Worm (Caenorhabditis elegans) whole organism, L4 larva: Measurements from ENCODE around the gene Y80D3A.8.

Source experiments
- F10B5.3 ChIP-seq: sonication (generic microtip); optimal IDR thresholded peaks from 2 replicates; lab custom pipeline; 2016; ENCODE audit warnings: mild to moderate bottlenecking, missing genetic modification characterization, missing compliant biosample characterization
- F26F4.8 ChIP-seq: fragments of 200-800 bp; sonication (Bioruptor generic); conservative IDR thresholded peaks from 2 replicates; pipeline ENCODE4 v1.3.6; 2022; ENCODE audit warnings: missing genetic modification characterization, missing compliant biosample characterization
- F37D6.2 ChIP-seq: sonication (generic microtip); optimal IDR thresholded peaks from 2 replicates; lab custom pipeline; 2016; ENCODE audit warnings: mild to moderate bottlenecking, missing genetic modification characterization, missing compliant biosample characterization
- R02D3.7 ChIP-seq: fragments of 150-350 bp; sonication (generic microtip); optimal IDR thresholded peaks from 3 replicates; lab custom pipeline; 2014; ENCODE audit warnings: missing biosample characterization, missing genetic modification characterization
- T20F7.1 ChIP-seq: fragments of 200-800 bp; sonication (Bioruptor generic); optimal IDR thresholded peaks from 2 replicates; lab custom pipeline; 2018; ENCODE audit warnings: mild to moderate bottlenecking, missing genetic modification characterization, missing compliant biosample characterization
- Y105C5A.15 ChIP-seq: fragments of 200-800 bp; sonication (Bioruptor generic); IDR thresholded peaks from 2 replicates; pipeline ENCODE4 v1.3.6; 2022; ENCODE audit warnings: missing genetic modification characterization, missing compliant biosample characterization
- ZK546.5 ChIP-seq, 2 experiments: sonication (generic microtip); optimal IDR thresholded peaks; 2 replicates each; lab custom pipeline; 2017; ENCODE audit warnings: missing biosample characterization in 2 of 2, missing genetic modification characterization in 2 of 2
- aha-1 ChIP-seq: fragments of 150-350 bp; peaks from one replicate; lab custom pipeline; 2014; ENCODE audit warnings: missing biosample characterization, missing genetic modification characterization
- arid-1 ChIP-seq: fragments of 200-800 bp; sonication (Bioruptor generic); conservative IDR thresholded peaks from 2 replicates; pipeline ENCODE4 v1.3.6; 2022; ENCODE audit warnings: missing genetic modification reagents, missing genetic modification characterization, missing compliant biosample characterization
- ceh-20 ChIP-seq: fragments of 200-800 bp; sonication (Bioruptor generic); IDR thresholded peaks from 2 replicates; pipeline ENCODE4 v1.3.6; 2022; ENCODE audit warnings: missing genetic modification reagents, missing genetic modification characterization, missing compliant biosample characterization
- ceh-28 ChIP-seq: fragments of 150-350 bp; optimal IDR thresholded peaks from 2 replicates; lab custom pipeline; 2014; ENCODE audit warnings: missing biosample characterization, missing genetic modification reagents, missing genetic modification characterization
- ceh-44 ChIP-seq: fragments of 200-800 bp; sonication (Bioruptor generic); IDR thresholded peaks from 2 replicates; pipeline ENCODE4 v1.3.6; 2022; ENCODE audit warnings: missing genetic modification reagents, missing genetic modification characterization, missing compliant biosample characterization
- ceh-82 ChIP-seq: sonication (generic microtip); optimal IDR thresholded peaks from 2 replicates; lab custom pipeline; 2017; ENCODE audit warnings: missing biosample characterization, missing genetic modification characterization
- ces-1 ChIP-seq: fragments of 150-350 bp; sonication (generic microtip); optimal IDR thresholded peaks from 4 replicates; lab custom pipeline; 2014; ENCODE audit warnings: missing biosample characterization, missing genetic modification reagents, missing genetic modification characterization
- ctbp-1 ChIP-seq: fragments of 200-800 bp; sonication (Bioruptor generic); IDR thresholded peaks from 2 replicates; pipeline ENCODE4 v1.3.6; 2022; ENCODE audit warnings: missing genetic modification reagents, missing genetic modification characterization, missing compliant biosample characterization
- daf-16 ChIP-seq, 3 experiments: sonication (generic microtip); optimal IDR thresholded peaks; 2 replicates each; lab custom pipeline; 2016 to 2017; ENCODE audit warnings: missing genetic modification characterization in 3 of 3, missing genetic modification reagents in 3 of 3, mild to moderate bottlenecking in 2 of 3, missing compliant biosample characterization in 2 of 3, missing biosample characterization in 1 of 3, moderate library complexity in 1 of 3
- dmd-6 ChIP-seq: fragments of 200-800 bp; sonication (Bioruptor generic); IDR thresholded peaks from 2 replicates; pipeline ENCODE4 v1.3.6; 2022; ENCODE audit warnings: missing genetic modification reagents, missing genetic modification characterization, missing compliant biosample characterization
- dmd-9 ChIP-seq: fragments of 200-800 bp; sonication (Bioruptor generic); IDR thresholded peaks from 2 replicates; pipeline ENCODE4 v1.3.6; 2022; ENCODE audit warnings: missing genetic modification reagents, missing genetic modification characterization, missing compliant biosample characterization
- dpl-1 ChIP-seq: fragments of 150-350 bp; optimal IDR thresholded peaks from 2 replicates; lab custom pipeline; 2014; ENCODE audit warnings: missing biosample characterization, missing genetic modification reagents, missing genetic modification characterization
- egl-27 ChIP-seq: sonication (generic microtip); optimal IDR thresholded peaks from 3 replicates; lab custom pipeline; 2017; ENCODE audit warnings: missing biosample characterization, missing genetic modification reagents, missing genetic modification characterization
- egl-43 ChIP-seq: fragments of 200-800 bp; sonication (Bioruptor generic); IDR thresholded peaks from 2 replicates; pipeline ENCODE4 v1.3.6; 2022; ENCODE audit warnings: missing genetic modification reagents, missing genetic modification characterization, missing compliant biosample characterization
- fkh-10 ChIP-seq: fragments of 150-350 bp; optimal IDR thresholded peaks from 2 replicates; lab custom pipeline; 2014; ENCODE audit warnings: missing biosample characterization, missing genetic modification reagents, missing genetic modification characterization
- hlh-11 ChIP-seq: fragments of 200-800 bp; sonication (Bioruptor generic); optimal IDR thresholded peaks from 2 replicates; lab custom pipeline; 2018; ENCODE audit warnings: mild to moderate bottlenecking, missing genetic modification characterization, missing compliant biosample characterization
- hlh-30 ChIP-seq: sonication (generic microtip); optimal IDR thresholded peaks from 2 replicates; lab custom pipeline; 2017; ENCODE audit warnings: antibody characterized with exemption, mild to moderate bottlenecking, missing genetic modification characterization, missing compliant biosample characterization; ENCODE audit not compliant: insufficient read depth
- lim-7 ChIP-seq: fragments of 200-800 bp; sonication (Bioruptor generic); IDR thresholded peaks from 2 replicates; pipeline ENCODE4 v1.3.6; 2022; ENCODE audit warnings: missing genetic modification characterization, missing compliant biosample characterization
- lir-3 ChIP-seq: sonication (generic microtip); optimal IDR thresholded peaks from 2 replicates; lab custom pipeline; 2016; ENCODE audit warnings: mild to moderate bottlenecking, missing genetic modification characterization, missing compliant biosample characterization
- mdl-1 ChIP-seq, 2 experiments: fragments of 150-350 bp in 1 of 2; sonication (generic microtip) in 1 of 2; optimal IDR thresholded peaks; 2 replicates each; lab custom pipeline; 2014 to 2017; ENCODE audit warnings: missing biosample characterization in 2 of 2, missing genetic modification characterization in 2 of 2
- mdt-29 ChIP-seq: fragments of 200-800 bp; sonication (Bioruptor generic); IDR thresholded peaks from 2 replicates; pipeline ENCODE4 v1.3.6; 2022; ENCODE audit warnings: missing genetic modification reagents, missing genetic modification characterization, missing compliant biosample characterization
- nhr-28 ChIP-seq: fragments of 150-350 bp; optimal IDR thresholded peaks from 2 replicates; lab custom pipeline; 2014; ENCODE audit warnings: missing biosample characterization, missing genetic modification characterization
- nhr-6 ChIP-seq: fragments of 150-350 bp; optimal IDR thresholded peaks from 2 replicates; lab custom pipeline; 2014; ENCODE audit warnings: missing biosample characterization, missing genetic modification characterization
- nhr-77 ChIP-seq: fragments of 150-350 bp; optimal IDR thresholded peaks from 2 replicates; lab custom pipeline; 2014; ENCODE audit warnings: missing biosample characterization, missing genetic modification characterization
- pha-4 ChIP-seq, 2 experiments: fragments of 150-350 bp in 1 of 2; fragments of 200-800 bp in 1 of 2; sonication (Bioruptor generic) in 1 of 2; IDR thresholded peaks in 1 of 2; optimal IDR thresholded peaks in 1 of 2; 2 replicates each; pipeline versions ENCODE4 v1.3.6 to Lab custom; 2014 to 2022; ENCODE audit warnings: missing genetic modification characterization in 2 of 2, missing genetic modification reagents in 2 of 2, missing biosample characterization in 1 of 2, missing compliant biosample characterization in 1 of 2
- set-16 ChIP-seq: fragments of 200-800 bp; sonication (Bioruptor generic); IDR thresholded peaks from 2 replicates; pipeline ENCODE4 v1.3.6; 2022; ENCODE audit warnings: missing genetic modification reagents, missing genetic modification characterization, missing compliant biosample characterization
- unc-62 ChIP-seq, 3 experiments: fragments of 150-350 bp in 1 of 3; sonication (generic microtip); optimal IDR thresholded peaks in 2 of 3; peaks in 1 of 3; 1 replicate in 1 of 3; 2 replicates in 2 of 3; lab custom pipeline; 2014 to 2017; ENCODE audit warnings: missing biosample characterization in 3 of 3, missing genetic modification characterization in 3 of 3, missing genetic modification reagents in 3 of 3, missing genotype in 1 of 3
- vab-7 ChIP-seq: fragments of 200-800 bp; sonication (Bioruptor generic); IDR thresholded peaks from 2 replicates; pipeline ENCODE4 v1.3.6; 2022; ENCODE audit warnings: missing genetic modification reagents, missing genetic modification characterization, missing compliant biosample characterization
- zip-2 ChIP-seq: fragments of 150-350 bp; optimal IDR thresholded peaks from 2 replicates; lab custom pipeline; 2014; ENCODE audit warnings: missing biosample characterization, missing genetic modification characterization
- ztf-11 ChIP-seq: fragments of 150-350 bp; optimal IDR thresholded peaks from 2 replicates; lab custom pipeline; 2014; ENCODE audit warnings: missing biosample characterization, missing genetic modification characterization
- ztf-7 ChIP-seq: fragments of 150-350 bp; optimal IDR thresholded peaks from 2 replicates; lab custom pipeline; 2014; ENCODE audit warnings: missing biosample characterization, missing genetic modification characterization

Gene Y80D3A.8

DNA sequence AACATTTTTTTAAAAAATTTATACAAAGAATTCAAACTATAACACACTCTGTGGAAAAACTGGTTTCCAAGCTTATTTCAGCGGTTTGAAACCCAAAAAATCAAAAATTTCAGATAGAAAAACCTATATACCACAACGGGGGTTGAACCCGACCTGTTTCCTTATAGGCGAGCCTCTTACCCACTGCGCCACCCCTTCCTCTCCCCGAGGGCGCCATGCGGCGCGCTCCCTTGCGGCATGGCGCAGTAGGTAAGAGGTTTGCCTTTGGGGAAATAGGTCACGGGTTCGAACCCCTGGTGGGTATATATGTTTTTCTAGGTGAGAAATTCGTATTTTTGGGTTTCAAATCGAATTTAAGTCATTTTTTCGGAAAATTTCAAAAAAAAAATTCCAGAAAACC is 27.3 kb upstream of the Y80D3A.8 start:
- 0 out of 2 replicates have a peak, but pooled peaks have one; percentile 33 for TF ChIP-seq vab-7 (GFP tag; lab: Robert Waterston, UW)
- no peak for TF ChIP-seq arid-1
- TF ChIP-seq set-16 (GFP tag; lab: Robert Waterston, UW) = peak; percentile 61
- 0 out of 2 replicates have a peak, but pooled peaks have one; percentile 45 for TF ChIP-seq dmd-9 (GFP tag; lab: Robert Waterston, UW)
- 0 out of 2 replicates have a peak, but pooled peaks have one; percentile 52 for TF ChIP-seq F26F4.8 (GFP tag; lab: Robert Waterston, UW)

DNA sequence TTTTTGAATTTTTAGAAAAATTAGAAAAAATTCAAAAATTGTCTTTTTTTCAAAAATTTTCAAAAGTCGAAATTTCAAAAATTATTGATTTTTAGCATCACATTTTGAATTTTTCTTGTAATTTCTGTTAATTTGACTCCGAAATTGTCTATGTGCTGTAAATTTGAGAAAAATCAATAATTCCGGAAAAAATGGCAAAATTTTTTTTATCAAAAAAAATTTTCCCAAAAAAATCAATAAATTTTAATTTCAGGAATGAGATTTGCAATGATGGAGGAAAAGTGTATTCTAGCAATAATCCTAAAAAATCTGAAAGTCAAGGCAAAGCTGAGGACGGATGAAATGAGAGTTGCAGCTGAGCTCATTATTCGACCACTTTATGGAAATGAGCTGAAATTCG is 23.0 kb upstream of the Y80D3A.8 start:
- TF ChIP-seq ceh-20 (GFP tag; lab: Robert Waterston, UW) (no peak), ceh-28 (peak; percentile 7), F26F4.8 (GFP tag; lab: Robert Waterston, UW) (no peak), fkh-10 (GFP tag; lab: Kevin White, UChicago) (no peak)

DNA sequence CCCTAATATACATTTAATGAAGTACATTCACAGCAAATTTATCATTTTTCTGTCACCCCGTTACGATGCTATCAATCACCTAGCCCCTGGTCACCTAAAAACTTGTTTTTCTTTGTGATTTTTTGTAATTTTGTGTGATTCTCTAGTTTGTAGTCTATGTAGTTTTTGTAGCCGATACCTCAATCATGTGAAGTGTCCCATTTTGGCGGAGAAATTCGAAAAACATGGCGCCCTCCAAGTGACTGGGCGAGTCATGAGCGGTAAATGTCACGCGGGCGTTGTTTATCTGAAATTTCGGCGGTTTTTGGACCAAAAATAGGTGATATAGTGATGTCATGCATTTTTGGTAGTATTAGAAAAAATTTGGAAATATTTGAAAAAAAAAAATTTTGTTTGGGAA is 9.7 kb upstream of the Y80D3A.8 start:
- TF ChIP-seq ceh-82 (tag; lab: Kevin White, UChicago) = no peak
- TF ChIP-seq hlh-30 (tag; lab: Kevin White, UChicago) = peak; percentile 42
- peak; percentile 86 for TF ChIP-seq nhr-28
- TF ChIP-seq daf-16 (GFP tag; optimal IDR thresholded peaks at IDR 0.05; lab: Kevin White, UChicago) = no peak
- TF ChIP-seq daf-16 (tag; optimal IDR thresholded peaks at IDR 0.05; lab: Kevin White, UChicago) = no peak
- no peak for TF ChIP-seq egl-43
- TF ChIP-seq ctbp-1 (GFP tag; lab: Robert Waterston, UW) = no peak
- no peak for TF ChIP-seq lim-7 (GFP tag; lab: Robert Waterston, UW)
- no peak for TF ChIP-seq hlh-11 (tag; lab: Kevin White, UChicago)
- TF ChIP-seq ztf-7 = no peak
- TF ChIP-seq aha-1 (tag; lab: Kevin White, UChicago) = peak; percentile 62
- TF ChIP-seq zip-2 (tag; lab: Kevin White, UChicago) = no peak
- no peak for TF ChIP-seq fkh-10 (GFP tag; lab: Kevin White, UChicago)
- TF ChIP-seq mdt-29 = no peak
- TF ChIP-seq, all 104 proteins: peak for 3

DNA sequence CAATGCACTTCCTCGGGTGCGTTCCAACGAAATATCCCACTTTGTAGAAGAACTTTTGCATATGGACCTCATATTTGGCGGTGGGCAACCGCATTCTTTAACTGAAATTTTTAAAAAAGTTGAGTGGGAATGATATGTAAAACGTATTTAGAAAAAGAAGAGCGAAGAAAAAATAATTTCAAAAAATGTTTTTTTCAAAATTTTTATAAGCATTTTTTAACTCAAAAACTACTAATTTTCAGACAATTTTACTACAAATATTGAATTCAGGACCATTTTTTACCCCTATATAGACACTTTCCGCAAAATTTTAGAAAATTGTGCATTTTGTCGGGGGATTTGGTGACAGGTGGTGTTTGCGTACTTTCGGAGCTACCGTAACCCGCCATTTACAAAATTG is 9.2 kb upstream of the Y80D3A.8 start, which contains the start of gene ptr-22:
TSS of gene ptr-22 (minus strand) at position 101 of the 400 bp plus-strand sequence.
- TF ChIP-seq lir-3 (tag; lab: Kevin White, UChicago) (no peak), pha-4 (GFP tag; IDR thresholded peaks at IDR 0.05; lab: Robert Waterston, UW) (no peak), pha-4 (tag; optimal IDR thresholded peaks at IDR 0.05; lab: Kevin White, UChicago) (no peak)

DNA sequence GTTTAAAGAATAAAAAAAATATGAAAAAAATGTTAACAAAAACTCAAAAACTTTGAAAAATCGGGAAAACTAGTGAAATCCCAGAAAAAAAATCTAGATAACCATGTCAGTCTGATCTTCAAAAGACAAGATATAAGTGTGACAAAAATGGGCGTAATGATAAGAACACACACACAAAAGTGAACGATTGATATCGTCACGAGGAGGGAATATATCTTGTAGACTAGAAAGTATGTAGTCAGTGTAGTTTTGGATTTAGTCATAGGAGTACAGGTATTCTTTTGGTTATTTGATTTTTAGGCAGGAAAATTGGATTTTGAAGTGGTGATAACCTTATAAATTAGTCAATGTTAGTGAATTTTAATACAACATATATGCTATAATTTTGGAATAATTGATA is 5.9 kb upstream of the Y80D3A.8 start:
- TF ChIP-seq ztf-7 = no peak
- no peak for TF ChIP-seq F10B5.3 (tag; lab: Kevin White, UChicago)
- no peak for TF ChIP-seq ZK546.5 (tag; optimal IDR thresholded peaks at IDR 0.05; lab: Kevin White, UChicago)
- no peak for TF ChIP-seq dpl-1 (GFP tag; lab: Kevin White, UChicago)
- TF ChIP-seq egl-27 (tag; lab: Kevin White, UChicago) = no peak
- TF ChIP-seq lim-7 (GFP tag; lab: Robert Waterston, UW) = no peak
- no peak for TF ChIP-seq R02D3.7 (tag; lab: Kevin White, UChicago)
- no peak for TF ChIP-seq unc-62 (GFP tag; optimal IDR thresholded peaks at IDR 0.05 in 1 of 2; lab: Kevin White, UChicago)
- no peak for TF ChIP-seq unc-62 (tag; optimal IDR thresholded peaks at IDR 0.05; lab: Kevin White, UChicago)
- TF ChIP-seq F37D6.2 (tag; lab: Kevin White, UChicago) = no peak
- no peak for TF ChIP-seq nhr-6 (tag; lab: Kevin White, UChicago)
- peak; percentile 18 for TF ChIP-seq nhr-77 (tag; lab: Kevin White, UChicago)
- TF ChIP-seq dmd-6 (GFP tag; lab: Robert Waterston, UW) = no peak
- no peak for TF ChIP-seq ceh-44 (GFP tag; lab: Robert Waterston, UW)
- no peak for TF ChIP-seq T20F7.1 (GFP tag; lab: Kevin White, UChicago)
- no peak for TF ChIP-seq ces-1 (GFP tag; lab: Kevin White, UChicago)
- TF ChIP-seq daf-16 (GFP tag; optimal IDR thresholded peaks at IDR 0.05; lab: Kevin White, UChicago) = no peak
- TF ChIP-seq daf-16 (tag; optimal IDR thresholded peaks at IDR 0.05; lab: Kevin White, UChicago) = no peak
- peak; percentile 40 for TF ChIP-seq hlh-30 (tag; lab: Kevin White, UChicago)
- TF ChIP-seq nhr-28 = peak; percentile 99
- TF ChIP-seq ztf-11 = no peak
- TF ChIP-seq mdl-1 (tag; optimal IDR thresholded peaks at IDR 0.05; lab: Kevin White, UChicago) = peak in 1 of 2 experiments; percentile 23
- TF ChIP-seq Y105C5A.15 (GFP tag; lab: Robert Waterston, UW) = no peak
